Fruit fly (Drosophila melanogaster): ENCODE measurements around the gene Pi4KIIIalpha.

Pi4KIIIalpha gene

DNA sequence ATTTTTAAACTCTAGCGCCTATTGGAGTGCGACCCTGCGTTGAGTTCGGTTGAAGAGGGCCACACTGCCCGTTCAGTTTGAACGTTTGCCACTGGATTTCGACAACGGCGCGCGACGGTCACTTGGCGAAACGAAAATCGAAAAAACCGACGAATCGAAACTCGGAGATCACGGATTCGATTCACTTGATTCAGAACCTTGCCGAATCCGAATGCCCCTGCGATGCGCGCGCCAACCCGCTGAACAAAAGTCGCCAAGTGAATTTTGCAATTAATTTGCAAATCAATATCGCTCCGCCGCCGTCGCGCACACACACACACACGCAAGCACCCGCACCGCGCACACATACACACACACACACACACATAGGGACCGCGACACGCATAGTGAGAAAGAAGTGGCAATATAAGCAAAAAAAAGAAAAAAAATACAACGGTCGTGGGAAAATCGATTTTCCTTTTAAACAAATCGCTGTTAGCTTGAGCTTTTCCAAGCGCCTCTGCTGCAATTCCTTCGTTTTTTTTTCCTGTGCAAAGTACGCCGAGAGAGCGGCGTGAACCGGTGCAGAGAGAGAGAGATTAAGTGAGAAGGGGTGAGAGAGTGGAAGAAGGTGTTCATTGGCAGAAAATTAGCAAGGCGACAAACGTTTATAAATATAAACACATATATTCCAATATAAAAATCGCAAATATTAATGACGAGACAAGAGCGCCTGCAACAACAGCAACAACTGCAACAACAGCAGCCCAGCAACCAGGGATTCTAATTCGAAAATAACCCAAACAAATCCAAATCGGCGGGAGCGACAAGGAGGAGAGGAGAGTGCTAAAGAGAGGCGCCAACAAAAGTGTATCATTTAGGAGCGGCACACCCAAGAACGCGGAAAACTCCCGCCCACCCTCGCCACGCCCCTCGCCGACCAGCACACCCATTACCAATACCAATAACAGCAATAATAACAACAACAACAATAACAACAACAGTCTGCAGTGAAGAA is 35.9 kb upstream of the Pi4KIIIalpha start, which contains the start of gene egh (continued):
- TF ChIP-seq da (GFP tag; optimal IDR thresholded peaks at IDR 0.05) (no peak), wek (GFP tag; optimal IDR thresholded peaks at IDR 0.05) (no peak), dpn (GFP tag; optimal IDR thresholded peaks at IDR 0.05) (no peak), CG6175 (GFP tag; IDR thresholded peaks at IDR 0.05) (no peak), dmrt99B (tag; optimal IDR thresholded peaks at IDR 0.05) (no peak), Optix (GFP tag; IDR thresholded peaks at IDR 0.05) (peak; percentile 70), vfl (GFP tag; optimal IDR thresholded peaks at IDR 0.05) (no peak), CG6654 (GFP tag; optimal IDR thresholded peaks at IDR 0.05) (no peak), CG10959 (GFP tag; IDR thresholded peaks at IDR 0.05) (no peak), Dip2 (GFP tag; IDR thresholded peaks at IDR 0.05) (no peak), CG9215 (GFP tag; IDR thresholded peaks at IDR 0.05) (no peak), B-H1 (GFP tag; IDR thresholded peaks at IDR 0.05) (no peak; the same call in 2 of the 3 replicates), CG2129 (GFP tag; IDR thresholded peaks at IDR 0.05; ENCODE audit: partially characterized antibody) (no peak), tin (GFP tag; optimal IDR thresholded peaks at IDR 0.05) (no peak), Kr (GFP tag; optimal IDR thresholded peaks at IDR 0.05) (no peak), Lim3 (GFP tag; IDR thresholded peaks at IDR 0.05) (no peak), hb (GFP tag; IDR thresholded peaks at IDR 0.05; ENCODE audit: partially characterized antibody) (no peak), Ptx1 (GFP tag; IDR thresholded peaks at IDR 0.05) (peak; percentile 60), pnt (GFP tag; optimal IDR thresholded peaks at IDR 0.05) (no peak), CG6765 (GFP tag; optimal IDR thresholded peaks at IDR 0.05) (no peak), NK7.1 (GFP tag; optimal IDR thresholded peaks at IDR 0.05) (no peak), wdn (GFP tag; IDR thresholded peaks at IDR 0.05) (peak; percentile 12; the same call in 1 of the 2 replicates), amos (GFP tag; IDR thresholded peaks at IDR 0.05; ENCODE audit: partially characterized antibody) (peak; percentile 39), Fer3 (tag; optimal IDR thresholded peaks at IDR 0.05) (no peak), Gsc (GFP tag; IDR thresholded peaks at IDR 0.05) (no peak), CG17361 (GFP tag; IDR thresholded peaks at IDR 0.05) (no peak), CG1647 (GFP tag; optimal IDR thresholded peaks at IDR 0.05) (no peak), Abd-B (GFP tag; optimal IDR thresholded peaks at IDR 0.05) (no peak), emc (GFP tag; optimal IDR thresholded peaks at IDR 0.05) (peak; percentile 14), seq (GFP tag; IDR thresholded peaks at IDR 0.05) (no peak), CG16863 (GFP tag; optimal IDR thresholded peaks at IDR 0.05) (no peak), CG13775 (GFP tag; optimal IDR thresholded peaks at IDR 0.05) (peak; percentile 51), gce (GFP tag; IDR thresholded peaks at IDR 0.05) (0 out of 3 replicates have a peak, but pooled peaks have one; percentile 6), Hmx (GFP tag; optimal IDR thresholded peaks at IDR 0.05) (no peak), CG9932 (GFP tag; IDR thresholded peaks at IDR 0.05) (no peak), CG13123 (GFP tag; optimal IDR thresholded peaks at IDR 0.05) (no peak), Dfd (GFP tag; optimal IDR thresholded peaks at IDR 0.05) (peak in 1 of 2 experiments; percentile 58), ham (GFP tag; IDR thresholded peaks at IDR 0.05) (no peak), CG15011 (GFP tag; optimal IDR thresholded peaks at IDR 0.05) (no peak), chinmo (GFP tag; IDR thresholded peaks at IDR 0.05; ENCODE audit: partially characterized antibody) (0 out of 4 replicates have a peak, but pooled peaks have one; percentile 43), Dad (GFP tag; optimal IDR thresholded peaks at IDR 0.05) (peak; percentile 2), nau (GFP tag; optimal IDR thresholded peaks at IDR 0.05) (no peak), CG4424 (GFP tag; optimal IDR thresholded peaks at IDR 0.05) (no peak), ara (GFP tag; IDR thresholded peaks at IDR 0.05) (no peak), CG10147 (GFP tag; optimal IDR thresholded peaks at IDR 0.05) (no peak), CG15073 (GFP tag; optimal IDR thresholded peaks at IDR 0.05) (no peak), Xrp1 (GFP tag; IDR thresholded peaks at IDR 0.05) (0 out of 2 replicates have a peak, but pooled peaks have one; percentile 13), CG15696 (tag; optimal IDR thresholded peaks at IDR 0.05) (no peak), CG14667 (GFP tag; IDR thresholded peaks at IDR 0.05) (0 out of 2 replicates have a peak, but pooled peaks have one; percentile 31)
